Fruit fly (Drosophila melanogaster): ENCODE measurements around the gene CG4199.

CG4199 gene

dm6 chrX:2036383-2036782 is 36.9 kb downstream of the CG4199 start:
- TF ChIP-seq CG17806 (tag; optimal IDR thresholded peaks at IDR 0.05) (no peak), CG8159 (tag; optimal IDR thresholded peaks at IDR 0.05) (no peak), Ets98B (GFP tag; IDR thresholded peaks at IDR 0.05) (peak; percentile 50; the same call in 1 of the 2 replicates), Pif1A (GFP tag; optimal IDR thresholded peaks at IDR 0.05) (no peak), Snoo (tag; optimal IDR thresholded peaks at IDR 0.05) (no peak), D1 (tag; optimal IDR thresholded peaks at IDR 0.05) (no peak), CG15710 (tag; optimal IDR thresholded peaks at IDR 0.05) (no peak), CG8301 (tag; optimal IDR thresholded peaks at IDR 0.05) (no peak), CG4496 (GFP tag; IDR thresholded peaks at IDR 0.05) (peak; percentile 80), gl (tag; optimal IDR thresholded peaks at IDR 0.05) (no peak), EcR (GFP tag; optimal IDR thresholded peaks at IDR 0.05) (no peak), CG13204 (GFP tag; optimal IDR thresholded peaks at IDR 0.05) (peak; percentile 99), CG9948 (tag; optimal IDR thresholded peaks at IDR 0.05) (no peak), rn (GFP tag; IDR thresholded peaks at IDR 0.05) (no peak), CG14655 (GFP tag; optimal IDR thresholded peaks at IDR 0.05) (no peak), CG34367 (tag; optimal IDR thresholded peaks at IDR 0.05) (no peak), CG10348 (GFP tag; IDR thresholded peaks at IDR 0.05) (no peak), Pif1B (GFP tag; optimal IDR thresholded peaks at IDR 0.05) (no peak), CG32121 (GFP tag; IDR thresholded peaks at IDR 0.05) (0 out of 2 replicates have a peak, but pooled peaks have one; percentile 34), CG12605 (GFP tag; IDR thresholded peaks at IDR 0.05) (0 out of 2 replicates have a peak, but pooled peaks have one; percentile 8), fd96Ca (GFP tag; IDR thresholded peaks at IDR 0.05) (0 out of 3 replicates have a peak, but pooled peaks have one; percentile 5)

- TF ChIP-seq gl (tag; optimal IDR thresholded peaks at IDR 0.05) (no peak), CG15710 (tag; optimal IDR thresholded peaks at IDR 0.05) (no peak), CG32121 (GFP tag; IDR thresholded peaks at IDR 0.05) (0 out of 2 replicates have a peak, but pooled peaks have one; percentile 11), Ets98B (GFP tag; IDR thresholded peaks at IDR 0.05) (no peak; the same call in 1 of the 2 replicates)
These were observed 40.4 kb downstream of the CG4199 start for dm6 chrX:2032821-2033436.

- TF ChIP-seq CG12605 (GFP tag; IDR thresholded peaks at IDR 0.05) (no peak), Pif1A (GFP tag; optimal IDR thresholded peaks at IDR 0.05) (no peak), CG10348 (GFP tag; IDR thresholded peaks at IDR 0.05) (no peak), rn (GFP tag; IDR thresholded peaks at IDR 0.05) (no peak), CG15710 (tag; optimal IDR thresholded peaks at IDR 0.05) (no peak), CG34367 (tag; optimal IDR thresholded peaks at IDR 0.05) (no peak), CG8301 (tag; optimal IDR thresholded peaks at IDR 0.05) (peak; percentile 35), D1 (tag; optimal IDR thresholded peaks at IDR 0.05) (no peak), CG32121 (GFP tag; IDR thresholded peaks at IDR 0.05) (no peak), Ets98B (GFP tag; IDR thresholded peaks at IDR 0.05) (no peak), CG14655 (GFP tag; optimal IDR thresholded peaks at IDR 0.05) (peak; percentile 6), CG17806 (tag; optimal IDR thresholded peaks at IDR 0.05) (no peak), EcR (GFP tag; optimal IDR thresholded peaks at IDR 0.05) (peak; percentile 61), fd96Ca (GFP tag; IDR thresholded peaks at IDR 0.05) (no peak), Pif1B (GFP tag; optimal IDR thresholded peaks at IDR 0.05) (no peak), CG8159 (tag; optimal IDR thresholded peaks at IDR 0.05) (no peak), CG13204 (GFP tag; optimal IDR thresholded peaks at IDR 0.05) (no peak), gl (tag; optimal IDR thresholded peaks at IDR 0.05) (no peak), Snoo (tag; optimal IDR thresholded peaks at IDR 0.05) (no peak), CG4496 (GFP tag; IDR thresholded peaks at IDR 0.05) (no peak), CG9948 (tag; optimal IDR thresholded peaks at IDR 0.05) (no peak)
These were observed 41.0 kb downstream of the CG4199 start for dm6 chrX:2032160-2032801.

dm6 chrX:2031308-2031707 is 42.0 kb downstream of the CG4199 start:
- TF ChIP-seq CG32121 (GFP tag; IDR thresholded peaks at IDR 0.05) (no peak), CG13204 (GFP tag; optimal IDR thresholded peaks at IDR 0.05) (peak; percentile 26)

dm6 chrX:2024819-2025218 is 48.5 kb downstream of the CG4199 start:
- TF ChIP-seq CG4496 (GFP tag; IDR thresholded peaks at IDR 0.05) (no peak), CG14655 (GFP tag; optimal IDR thresholded peaks at IDR 0.05) (no peak), CG13204 (GFP tag; optimal IDR thresholded peaks at IDR 0.05) (no peak), CG32121 (GFP tag; IDR thresholded peaks at IDR 0.05) (no peak), Ets98B (GFP tag; IDR thresholded peaks at IDR 0.05) (no peak), CG17806 (tag; optimal IDR thresholded peaks at IDR 0.05) (no peak), fd96Ca (GFP tag; IDR thresholded peaks at IDR 0.05) (no peak), Pif1B (GFP tag; optimal IDR thresholded peaks at IDR 0.05) (no peak), Pif1A (GFP tag; optimal IDR thresholded peaks at IDR 0.05) (no peak), D1 (tag; optimal IDR thresholded peaks at IDR 0.05) (no peak), CG12605 (GFP tag; IDR thresholded peaks at IDR 0.05) (no peak), EcR (GFP tag; optimal IDR thresholded peaks at IDR 0.05) (no peak)

Measured in whole organism, pupa.